Worm (Caenorhabditis elegans) whole organism, mixed stage, embryonic: Measurements from ENCODE around the gene tiar-2.

Source experiments
- nhr-237 ChIP-seq: fragments of 150-350 bp; optimal IDR thresholded peaks from 2 replicates; lab custom pipeline; 2014; ENCODE audit warnings: missing biosample characterization, missing genetic modification characterization
- nhr-76 ChIP-seq: sonication (generic microtip); optimal IDR thresholded peaks from 2 replicates; lab custom pipeline; 2017; ENCODE audit warnings: missing biosample characterization, missing genetic modification characterization
- pha-4 ChIP-seq: fragments of 150-350 bp; optimal IDR thresholded peaks from 2 replicates; lab custom pipeline; 2018; ENCODE audit warnings: missing biosample characterization, missing genetic modification reagents, missing genetic modification characterization
- sptf-1 ChIP-seq: sonication (generic microtip); optimal IDR thresholded peaks from 2 replicates; lab custom pipeline; 2017; ENCODE audit warnings: mild to moderate bottlenecking, missing genetic modification characterization, moderate library complexity, missing compliant biosample characterization
- unc-39 ChIP-seq: fragments of 150-350 bp; optimal IDR thresholded peaks from 2 replicates; lab custom pipeline; 2014; ENCODE audit warnings: missing biosample characterization, missing genetic modification characterization

- TF ChIP-seq sptf-1 (no peak), pha-4 (tag; lab: Kevin White, UChicago) (no peak), nhr-237 (tag; lab: Kevin White, UChicago) (no peak), unc-39 (tag; lab: Kevin White, UChicago) (no peak), nhr-76 (tag; lab: Kevin White, UChicago) (no peak)
Observed at ce11 chrII:12785391-12785790, 16.9 kb downstream of the tiar-2 start, which contains the start of gene Y46G5A.15.
